Worm (Caenorhabditis elegans) whole organism, L4 larva: ENCODE data around the gene T11F9.22.
"Not testable (repeated sequence)": the region's sequence is repeated elsewhere in the genome, so short reads cannot be mapped to it uniquely, and the experiment has no call there.

ENCODE experiments used
- F10B5.3 ChIP-seq: sonication (generic microtip); optimal IDR thresholded peaks from 2 replicates; lab custom pipeline; 2016; ENCODE audit warnings: mild to moderate bottlenecking, missing genetic modification characterization, missing compliant biosample characterization
- R02D3.7 ChIP-seq: fragments of 150-350 bp; sonication (generic microtip); optimal IDR thresholded peaks from 3 replicates; lab custom pipeline; 2014; ENCODE audit warnings: missing biosample characterization, missing genetic modification characterization
- ZK337.2 ChIP-seq: fragments of 200-800 bp; sonication (Bioruptor generic); IDR thresholded peaks from 2 replicates; pipeline ENCODE4 v1.3.6; 2022; ENCODE audit warnings: missing genetic modification reagents, missing genetic modification characterization, missing compliant biosample characterization
- daf-8 ChIP-seq: fragments of 200-800 bp; sonication (Bioruptor generic); IDR thresholded peaks from 2 replicates; pipeline ENCODE4 v1.3.6; 2022; ENCODE audit warnings: missing genetic modification characterization, missing compliant biosample characterization
- egl-27 ChIP-seq: sonication (generic microtip); optimal IDR thresholded peaks from 3 replicates; lab custom pipeline; 2017; ENCODE audit warnings: missing biosample characterization, missing genetic modification reagents, missing genetic modification characterization
- lin-13 ChIP-seq: fragments of 150-350 bp; optimal IDR thresholded peaks from 2 replicates; lab custom pipeline; 2014; ENCODE audit warnings: missing biosample characterization, missing genetic modification reagents, missing genetic modification characterization
- pqm-1 ChIP-seq: sonication (generic microtip); optimal IDR thresholded peaks from 2 replicates; lab custom pipeline; 2017; ENCODE audit warnings: missing biosample characterization, missing genetic modification characterization
- unc-130 ChIP-seq: sonication (generic microtip); optimal IDR thresholded peaks from 2 replicates; lab custom pipeline; 2016; ENCODE audit warnings: missing genetic modification reagents, missing genetic modification characterization, missing compliant biosample characterization
- unc-62 ChIP-seq, 3 experiments: fragments of 150-350 bp in 1 of 3; sonication (generic microtip); optimal IDR thresholded peaks in 2 of 3; peaks in 1 of 3; 1 replicate in 1 of 3; 2 replicates in 2 of 3; lab custom pipeline; 2014 to 2017; ENCODE audit warnings: missing biosample characterization in 3 of 3, missing genetic modification characterization in 3 of 3, missing genetic modification reagents in 3 of 3, missing genotype in 1 of 3
- zag-1 ChIP-seq: fragments of 150-350 bp; optimal IDR thresholded peaks from 2 replicates; lab custom pipeline; 2014; ENCODE audit warnings: missing biosample characterization, missing genetic modification characterization

ce11 chrV:11504853-11505397 lies 25.4 kb downstream of the T11F9.22 start, which contains the start of the genes C55A6.1 and C55A6.10:
- TF ChIP-seq pqm-1 (tag; lab: Kevin White, UChicago); zag-1 (tag; lab: Kevin White, UChicago); egl-27; unc-62 (GFP tag; optimal IDR thresholded peaks at IDR 0.05 in 1 of 2; lab: Kevin White, UChicago); unc-62 (tag; optimal IDR thresholded peaks at IDR 0.05; lab: Kevin White, UChicago); daf-8 (GFP tag; lab: Robert Waterston, UW); F10B5.3: not testable (repeated sequence)
- TF ChIP-seq lin-13 (GFP tag; lab: Kevin White, UChicago) (peak; percentile 42), unc-130 (peak; percentile 85), R02D3.7 (tag; lab: Kevin White, UChicago) (peak; percentile 5), ZK337.2 (GFP tag; lab: Robert Waterston, UW) (0 out of 2 replicates have a peak, but pooled peaks have one; percentile 11)
